Worm (Caenorhabditis elegans) whole organism, L4 larva: ENCODE results near the gene csq-1.

Experiments used
- F10B5.3 ChIP-seq: sonication (generic microtip); optimal IDR thresholded peaks from 2 replicates; lab custom pipeline; 2016; ENCODE audit warnings: mild to moderate bottlenecking, missing genetic modification characterization, missing compliant biosample characterization
- R02D3.7 ChIP-seq: fragments of 150-350 bp; sonication (generic microtip); optimal IDR thresholded peaks from 3 replicates; lab custom pipeline; 2014; ENCODE audit warnings: missing biosample characterization, missing genetic modification characterization
- T20F7.1 ChIP-seq: fragments of 200-800 bp; sonication (Bioruptor generic); optimal IDR thresholded peaks from 2 replicates; lab custom pipeline; 2018; ENCODE audit warnings: mild to moderate bottlenecking, missing genetic modification characterization, missing compliant biosample characterization
- T26A8.4 ChIP-seq: fragments of 200-800 bp; sonication (Bioruptor generic); IDR thresholded peaks from 2 replicates; pipeline ENCODE4 v1.3.6; 2022; ENCODE audit warnings: missing genetic modification characterization, missing compliant biosample characterization
- Y75B8A.6 ChIP-seq: fragments of 200-800 bp; sonication (Bioruptor generic); IDR thresholded peaks from 2 replicates; pipeline ENCODE4 v1.3.6; 2022; ENCODE audit warnings: missing genetic modification reagents, missing genetic modification characterization, missing compliant biosample characterization
- ZK337.2 ChIP-seq: fragments of 200-800 bp; sonication (Bioruptor generic); IDR thresholded peaks from 2 replicates; pipeline ENCODE4 v1.3.6; 2022; ENCODE audit warnings: missing genetic modification reagents, missing genetic modification characterization, missing compliant biosample characterization
- attf-4 ChIP-seq: sonication (generic microtip); optimal IDR thresholded peaks from 3 replicates; lab custom pipeline; 2017; ENCODE audit warnings: missing biosample characterization, missing genetic modification characterization
- ceh-20 ChIP-seq: fragments of 200-800 bp; sonication (Bioruptor generic); IDR thresholded peaks from 2 replicates; pipeline ENCODE4 v1.3.6; 2022; ENCODE audit warnings: missing genetic modification reagents, missing genetic modification characterization, missing compliant biosample characterization
- ceh-28 ChIP-seq: fragments of 150-350 bp; optimal IDR thresholded peaks from 2 replicates; lab custom pipeline; 2014; ENCODE audit warnings: missing biosample characterization, missing genetic modification reagents, missing genetic modification characterization
- ceh-44 ChIP-seq: fragments of 200-800 bp; sonication (Bioruptor generic); IDR thresholded peaks from 2 replicates; pipeline ENCODE4 v1.3.6; 2022; ENCODE audit warnings: missing genetic modification reagents, missing genetic modification characterization, missing compliant biosample characterization
- ceh-82 ChIP-seq: sonication (generic microtip); optimal IDR thresholded peaks from 2 replicates; lab custom pipeline; 2017; ENCODE audit warnings: missing biosample characterization, missing genetic modification characterization
- daf-12 ChIP-seq: fragments of 150-350 bp; optimal IDR thresholded peaks from 2 replicates; lab custom pipeline; 2014; ENCODE audit warnings: missing biosample characterization, missing genetic modification reagents, missing genetic modification characterization
- dmd-8 ChIP-seq: fragments of 200-800 bp; sonication (Bioruptor generic); IDR thresholded peaks from 2 replicates; pipeline ENCODE4 v1.3.6; 2022; ENCODE audit warnings: missing genetic modification characterization, missing compliant biosample characterization
- dmd-9 ChIP-seq: fragments of 200-800 bp; sonication (Bioruptor generic); IDR thresholded peaks from 2 replicates; pipeline ENCODE4 v1.3.6; 2022; ENCODE audit warnings: missing genetic modification reagents, missing genetic modification characterization, missing compliant biosample characterization
- dve-1 ChIP-seq: sonication (generic microtip); optimal IDR thresholded peaks from 2 replicates; lab custom pipeline; 2017; ENCODE audit warnings: antibody characterized with exemption, mild to moderate bottlenecking, missing genetic modification characterization, missing compliant biosample characterization; ENCODE audit not compliant: insufficient read depth
- hif-1 ChIP-seq, 2 experiments: sonication (generic microtip); optimal IDR thresholded peaks; 2 replicates each; lab custom pipeline; 2016 to 2017; ENCODE audit warnings: missing compliant biosample characterization in 2 of 2, missing genetic modification characterization in 2 of 2, missing genetic modification reagents in 2 of 2, missing genotype in 2 of 2, mild to moderate bottlenecking in 1 of 2
- hlh-11 ChIP-seq: fragments of 200-800 bp; sonication (Bioruptor generic); optimal IDR thresholded peaks from 2 replicates; lab custom pipeline; 2018; ENCODE audit warnings: mild to moderate bottlenecking, missing genetic modification characterization, missing compliant biosample characterization
- lim-7 ChIP-seq: fragments of 200-800 bp; sonication (Bioruptor generic); IDR thresholded peaks from 2 replicates; pipeline ENCODE4 v1.3.6; 2022; ENCODE audit warnings: missing genetic modification characterization, missing compliant biosample characterization
- madf-5 ChIP-seq, 2 experiments: fragments of 200-800 bp; sonication (Bioruptor generic); IDR thresholded peaks; 2 replicates each; pipeline ENCODE4 v1.3.6; 2022; ENCODE audit warnings: missing compliant biosample characterization in 2 of 2, missing genetic modification characterization in 2 of 2
- mdl-1 ChIP-seq, 2 experiments: fragments of 150-350 bp in 1 of 2; sonication (generic microtip) in 1 of 2; optimal IDR thresholded peaks; 2 replicates each; lab custom pipeline; 2014 to 2017; ENCODE audit warnings: missing biosample characterization in 2 of 2, missing genetic modification characterization in 2 of 2
- mdt-29 ChIP-seq: fragments of 200-800 bp; sonication (Bioruptor generic); IDR thresholded peaks from 2 replicates; pipeline ENCODE4 v1.3.6; 2022; ENCODE audit warnings: missing genetic modification reagents, missing genetic modification characterization, missing compliant biosample characterization
- mxl-2 ChIP-seq: fragments of 200-800 bp; sonication (Bioruptor generic); conservative IDR thresholded peaks from 2 replicates; pipeline ENCODE4 v1.3.6; 2022; ENCODE audit warnings: missing genetic modification reagents, missing genetic modification characterization, missing compliant biosample characterization
- mxl-3 ChIP-seq: fragments of 200-800 bp; sonication (Bioruptor generic); optimal IDR thresholded peaks from 2 replicates; lab custom pipeline; 2018; ENCODE audit warnings: mild to moderate bottlenecking, missing genetic modification characterization, missing compliant biosample characterization
- nhr-102 ChIP-seq: sonication (generic microtip); optimal IDR thresholded peaks from 2 replicates; lab custom pipeline; 2016; ENCODE audit warnings: mild to moderate bottlenecking, missing genetic modification characterization, moderate library complexity, missing compliant biosample characterization
- nhr-25 ChIP-seq: sonication (generic microtip); optimal IDR thresholded peaks from 2 replicates; lab custom pipeline; 2017; ENCODE audit warnings: missing genetic modification characterization, mild to moderate bottlenecking, missing compliant biosample characterization, antibody characterized with exemption, moderate library complexity, borderline replicate concordance; ENCODE audit not compliant: insufficient read depth
- nhr-41 ChIP-seq: fragments of 200-800 bp; sonication (Bioruptor generic); IDR thresholded peaks from 2 replicates; pipeline ENCODE4 v1.3.6; 2022; ENCODE audit warnings: missing genetic modification reagents, missing genetic modification characterization, missing compliant biosample characterization
- nhr-76 ChIP-seq: fragments of 150-350 bp; optimal IDR thresholded peaks from 2 replicates; lab custom pipeline; 2014; ENCODE audit warnings: missing biosample characterization, missing genetic modification characterization
- rbr-2 ChIP-seq: sonication (generic microtip); optimal IDR thresholded peaks from 2 replicates; lab custom pipeline; 2016; ENCODE audit warnings: missing genotype, missing genetic modification characterization, missing compliant biosample characterization
- set-16 ChIP-seq: fragments of 200-800 bp; sonication (Bioruptor generic); IDR thresholded peaks from 2 replicates; pipeline ENCODE4 v1.3.6; 2022; ENCODE audit warnings: missing genetic modification reagents, missing genetic modification characterization, missing compliant biosample characterization
- skn-1 ChIP-seq: fragments of 150-350 bp; optimal IDR thresholded peaks from 2 replicates; lab custom pipeline; 2014; ENCODE audit warnings: missing biosample characterization, missing genetic modification characterization
- snpc-1.2 ChIP-seq: fragments of 200-800 bp; sonication (Bioruptor generic); IDR thresholded peaks from 2 replicates; pipeline ENCODE4 v1.3.6; 2022; ENCODE audit warnings: missing genetic modification reagents, missing genetic modification characterization, missing compliant biosample characterization
- spr-1 ChIP-seq: sonication (generic microtip); optimal IDR thresholded peaks from 2 replicates; lab custom pipeline; 2016; ENCODE audit warnings: mild to moderate bottlenecking, missing genetic modification characterization, missing compliant biosample characterization
- unc-39 ChIP-seq: sonication (generic microtip); optimal IDR thresholded peaks from 2 replicates; lab custom pipeline; 2017; ENCODE audit warnings: missing biosample characterization, missing genetic modification characterization
- vab-7 ChIP-seq: fragments of 200-800 bp; sonication (Bioruptor generic); IDR thresholded peaks from 2 replicates; pipeline ENCODE4 v1.3.6; 2022; ENCODE audit warnings: missing genetic modification reagents, missing genetic modification characterization, missing compliant biosample characterization
- zip-2 ChIP-seq: fragments of 150-350 bp; optimal IDR thresholded peaks from 2 replicates; lab custom pipeline; 2014; ENCODE audit warnings: missing biosample characterization, missing genetic modification characterization

Gene csq-1

ce11 chrX:14715459-14715858, 30.8 kb downstream of the csq-1 start:
- TF ChIP-seq R02D3.7 (tag; lab: Kevin White, UChicago) (no peak), set-16 (peak; percentile 65), lim-7 (GFP tag; lab: Robert Waterston, UW) (no peak)

DNA sequence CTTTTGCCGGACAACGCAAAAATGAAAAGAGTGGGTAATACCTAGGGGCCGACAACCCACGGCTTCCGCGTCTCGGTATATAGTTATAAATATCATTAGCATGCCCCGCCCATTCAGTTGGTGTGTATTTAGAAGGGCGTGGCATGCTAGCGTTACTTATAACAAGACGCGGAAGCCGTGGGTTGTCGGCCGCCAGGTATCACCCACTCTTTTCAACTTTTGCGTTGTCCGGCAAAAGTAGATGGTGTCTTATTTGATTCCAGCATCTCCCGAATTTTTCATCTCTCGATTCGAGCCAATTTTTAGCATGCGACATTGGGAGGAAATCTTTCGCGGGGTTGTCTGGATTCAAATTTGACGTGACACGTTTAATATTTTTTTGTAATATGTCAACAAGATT, 33.1 kb downstream of the csq-1 start:
- no peak for TF ChIP-seq Y75B8A.6
- TF ChIP-seq madf-5 (GFP tag; IDR thresholded peaks at IDR 0.05; lab: Robert Waterston, UW): 0 out of 4 replicates have a peak, but pooled peaks of 1 of the 2 experiments have one; percentile 16
- no peak for TF ChIP-seq rbr-2 (tag; lab: Kevin White, UChicago)
- no peak for TF ChIP-seq snpc-1.2 (GFP tag; lab: Robert Waterston, UW)

ce11 chrX:14721098-14721497, 36.4 kb downstream of the csq-1 start, which contains the start of gene F33C8.2:
TSS of gene F33C8.2 (plus strand) at chrX:14721398.
- TF ChIP-seq dve-1 (no peak), ceh-20 (GFP tag; lab: Robert Waterston, UW) (no peak), mdl-1 (tag; optimal IDR thresholded peaks at IDR 0.05; lab: Kevin White, UChicago) (no peak), skn-1 (tag; lab: Kevin White, UChicago) (no peak), unc-39 (tag; lab: Kevin White, UChicago) (no peak), daf-12 (no peak), T20F7.1 (no peak), nhr-25 (tag; lab: Kevin White, UChicago) (no peak), ceh-82 (tag; lab: Kevin White, UChicago) (no peak), ceh-28 (no peak), spr-1 (tag; lab: Kevin White, UChicago) (no peak), nhr-76 (tag; lab: Kevin White, UChicago) (no peak), ZK337.2 (GFP tag; lab: Robert Waterston, UW) (no peak), dmd-9 (GFP tag; lab: Robert Waterston, UW) (no peak)

DNA sequence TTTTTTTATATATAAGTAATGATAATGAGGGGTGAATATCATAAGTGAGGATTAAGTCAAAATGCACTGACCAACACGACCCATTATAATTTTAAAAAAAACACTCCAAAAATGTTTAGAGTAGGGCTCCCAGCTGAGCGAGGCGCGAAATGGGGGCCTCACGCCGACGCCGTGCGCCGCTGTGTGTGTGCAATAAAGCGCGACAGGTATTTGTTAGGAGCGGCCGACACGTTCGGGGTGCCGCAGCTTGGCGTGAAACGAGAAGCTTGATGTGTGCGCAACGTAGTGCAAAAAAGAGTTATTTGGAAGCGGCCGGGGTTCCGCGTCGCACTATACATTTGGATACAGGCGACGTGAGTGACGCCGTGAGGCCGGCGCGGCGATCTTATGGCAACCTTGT, 40.3 kb downstream of the csq-1 start:
- no peak for TF ChIP-seq ceh-82 (tag; lab: Kevin White, UChicago)
- no peak for TF ChIP-seq hif-1 (tag; optimal IDR thresholded peaks at IDR 0.05; lab: Kevin White, UChicago)
- no peak for TF ChIP-seq mxl-2 (GFP tag; lab: Robert Waterston, UW)
- TF ChIP-seq set-16: peak; percentile 60; the same call in 1 of the 2 replicates
- peak; percentile 11; the same call in 1 of the 2 replicates for TF ChIP-seq dmd-8
- no peak for TF ChIP-seq hlh-11 (tag; lab: Kevin White, UChicago)
- TF ChIP-seq rbr-2 (tag; lab: Kevin White, UChicago): no peak
- no peak for TF ChIP-seq R02D3.7 (tag; lab: Kevin White, UChicago)
- no peak for TF ChIP-seq vab-7 (GFP tag; lab: Robert Waterston, UW)
- TF ChIP-seq mxl-3 (GFP tag; lab: Kevin White, UChicago): no peak
- TF ChIP-seq Y75B8A.6: no peak
- no peak for TF ChIP-seq mdt-29

DNA sequence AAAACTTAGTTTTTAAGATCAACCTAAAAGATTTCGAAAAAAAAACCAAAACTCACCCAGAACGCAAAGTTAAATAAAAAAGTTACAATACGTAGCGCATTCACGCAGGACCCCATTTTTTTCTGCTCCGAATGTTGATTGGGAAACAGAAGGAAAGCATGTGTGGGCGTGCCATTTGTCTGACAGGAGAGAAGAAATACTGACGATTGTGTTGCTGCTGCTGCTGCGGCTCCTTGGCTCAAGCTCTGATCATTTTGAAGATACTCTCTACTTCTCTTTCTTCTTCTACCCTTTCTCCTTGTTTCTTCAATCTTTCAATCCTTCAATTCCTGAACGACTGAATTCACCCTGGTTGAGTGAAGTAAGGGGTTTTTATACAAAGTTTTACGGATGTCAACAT, 44.6 kb downstream of the csq-1 start, which contains the start of gene tsp-8:
Gene tsp-8 (minus strand): TSS at position 185 of the 400 bp plus-strand sequence.
- TF ChIP-seq nhr-102 (no peak), ceh-44 (GFP tag; lab: Robert Waterston, UW) (no peak), skn-1 (tag; lab: Kevin White, UChicago) (no peak), nhr-41 (no peak), madf-5 (GFP tag; IDR thresholded peaks at IDR 0.05; lab: Robert Waterston, UW) (no peak), F10B5.3 (tag; lab: Kevin White, UChicago) (no peak), mxl-3 (GFP tag; lab: Kevin White, UChicago) (no peak), zip-2 (tag; lab: Kevin White, UChicago) (no peak), attf-4 (tag; lab: Kevin White, UChicago) (no peak), T26A8.4 (GFP tag; lab: Robert Waterston, UW) (no peak), rbr-2 (tag; lab: Kevin White, UChicago) (no peak)
- TF ChIP-seq, all 104 proteins: peak for 0
